Worm (Caenorhabditis elegans): ENCODE measurements around the gene srh-243.

Gene srh-243

DNA sequence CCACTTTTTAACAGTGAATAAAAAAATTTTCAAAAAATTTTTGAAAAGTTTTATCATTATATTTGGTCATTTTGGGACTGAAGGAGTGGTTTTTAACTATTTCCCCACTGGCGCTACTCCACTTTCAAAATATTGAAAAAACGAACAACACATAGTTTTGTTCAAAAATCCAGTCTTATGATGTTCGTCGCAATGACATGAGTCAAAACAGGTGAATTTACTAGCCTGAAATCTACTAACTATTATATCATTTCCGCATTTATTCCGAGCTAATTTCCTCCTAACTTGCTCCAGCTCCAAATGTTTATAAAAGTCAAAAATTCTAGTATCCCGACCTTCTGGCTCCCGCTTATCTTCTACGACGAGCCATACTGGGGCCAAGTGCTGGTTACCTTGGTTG lies 14.2 kb downstream of the srh-243 start, which contains the start of gene sre-24:
TSS of gene sre-24 (plus strand) at position 301 of the 400 bp plus-strand sequence.
- no peak for TF ChIP-seq mab-5 (tag; optimal IDR thresholded peaks at IDR 0.05)
- TF ChIP-seq nhr-12 (tag; optimal IDR thresholded peaks at IDR 0.05): no peak
- no peak for TF ChIP-seq blmp-1 (tag; optimal IDR thresholded peaks at IDR 0.05)
- TF ChIP-seq hlh-1 (tag; optimal IDR thresholded peaks at IDR 0.05): no peak
- TF ChIP-seq ceh-83 (GFP tag; optimal IDR thresholded peaks at IDR 0.05): no peak
- no peak for TF ChIP-seq ztf-11 (tag; optimal IDR thresholded peaks at IDR 0.05)
- TF ChIP-seq ceh-39 (tag; optimal IDR thresholded peaks at IDR 0.05): no peak
- TF ChIP-seq sem-2 (GFP tag; optimal IDR thresholded peaks at IDR 0.05): no peak
- TF ChIP-seq snpc-4 (tag; optimal IDR thresholded peaks at IDR 0.05): no peak
- TF ChIP-seq lsy-2 (tag; optimal IDR thresholded peaks at IDR 0.05): no peak
- no peak for TF ChIP-seq nhr-76 (tag; optimal IDR thresholded peaks at IDR 0.05)
- no peak for TF ChIP-seq unc-62 (GFP tag; optimal IDR thresholded peaks at IDR 0.05)
- no peak for TF ChIP-seq sptf-1 (tag; optimal IDR thresholded peaks at IDR 0.05)
- no peak for TF ChIP-seq bed-3 (GFP tag; optimal IDR thresholded peaks at IDR 0.05)

DNA sequence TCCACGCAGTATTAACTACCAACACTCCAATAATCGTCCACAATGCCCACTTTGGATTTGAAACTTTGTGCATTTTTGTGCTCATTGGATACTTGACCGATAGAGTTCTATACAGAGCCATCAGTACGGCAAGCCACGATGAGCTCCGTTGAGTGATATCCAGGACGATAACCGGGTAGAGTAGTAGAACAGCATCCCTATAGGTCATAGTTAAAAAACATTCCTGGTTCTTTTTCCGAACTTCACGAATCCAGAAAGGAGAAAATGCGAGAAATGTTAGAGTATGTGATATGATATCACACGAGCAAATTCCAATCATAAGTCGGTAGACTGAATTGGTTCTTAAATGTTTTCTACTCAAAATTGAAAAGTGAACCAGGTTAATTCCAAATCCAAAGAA lies 18.0 kb downstream of the srh-243 start:
- TF ChIP-seq ceh-43 (GFP tag; optimal IDR thresholded peaks at IDR 0.05) (no peak), nhr-28 (tag; optimal IDR thresholded peaks at IDR 0.05) (no peak), drap-1 (GFP tag; optimal IDR thresholded peaks at IDR 0.05) (no peak), ztf-11 (tag; optimal IDR thresholded peaks at IDR 0.05) (no peak), zip-8 (tag; optimal IDR thresholded peaks at IDR 0.05) (no peak), lsy-2 (tag; optimal IDR thresholded peaks at IDR 0.05) (no peak), nhr-237 (tag; optimal IDR thresholded peaks at IDR 0.05) (no peak), cnd-1 (tag; optimal IDR thresholded peaks at IDR 0.05) (no peak), sem-2 (GFP tag; optimal IDR thresholded peaks at IDR 0.05) (no peak), ces-1 (GFP tag; optimal IDR thresholded peaks at IDR 0.05) (no peak), mep-1 (tag; optimal IDR thresholded peaks at IDR 0.05) (no peak), pha-4 (tag; optimal IDR thresholded peaks at IDR 0.05) (no peak), ham-2 (GFP tag; optimal IDR thresholded peaks at IDR 0.05) (no peak), ceh-39 (tag; optimal IDR thresholded peaks at IDR 0.05) (no peak), bed-3 (GFP tag; optimal IDR thresholded peaks at IDR 0.05) (no peak), mab-5 (tag; optimal IDR thresholded peaks at IDR 0.05) (no peak), unc-120 (tag; optimal IDR thresholded peaks at IDR 0.05; ENCODE audit: poor library complexity, severe bottlenecking) (no peak), blmp-1 (tag; optimal IDR thresholded peaks at IDR 0.05) (no peak), hlh-1 (tag; optimal IDR thresholded peaks at IDR 0.05) (no peak), elt-1 (tag; optimal IDR thresholded peaks at IDR 0.05; ENCODE audit: borderline replicate concordance, insufficient read depth) (no peak)

DNA sequence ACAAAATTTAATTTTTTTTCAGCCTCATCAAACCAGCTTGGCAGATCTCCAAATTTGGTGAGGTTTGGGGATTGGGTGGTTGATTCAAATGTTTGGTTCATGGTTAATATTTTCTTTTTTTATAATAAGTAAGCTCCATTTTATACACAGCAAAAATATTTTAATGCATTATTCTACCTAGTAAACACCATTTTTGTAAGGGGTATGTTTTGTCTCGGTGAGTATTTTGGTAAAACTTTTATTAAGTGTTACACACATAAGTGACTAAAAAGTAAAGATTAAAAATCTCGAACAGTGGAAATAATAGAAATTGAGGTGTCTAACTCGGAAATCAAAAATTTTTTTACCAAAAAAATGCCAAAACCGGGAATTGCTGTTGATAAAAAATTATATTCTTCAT lies 18.5 kb downstream of the srh-243 start, which contains the start of gene srw-4:
TSS of gene srw-4 (minus strand) at position 101 of the 400 bp plus-strand sequence.
- no peak for TF ChIP-seq tbx-8 (GFP tag; optimal IDR thresholded peaks at IDR 0.05)

DNA sequence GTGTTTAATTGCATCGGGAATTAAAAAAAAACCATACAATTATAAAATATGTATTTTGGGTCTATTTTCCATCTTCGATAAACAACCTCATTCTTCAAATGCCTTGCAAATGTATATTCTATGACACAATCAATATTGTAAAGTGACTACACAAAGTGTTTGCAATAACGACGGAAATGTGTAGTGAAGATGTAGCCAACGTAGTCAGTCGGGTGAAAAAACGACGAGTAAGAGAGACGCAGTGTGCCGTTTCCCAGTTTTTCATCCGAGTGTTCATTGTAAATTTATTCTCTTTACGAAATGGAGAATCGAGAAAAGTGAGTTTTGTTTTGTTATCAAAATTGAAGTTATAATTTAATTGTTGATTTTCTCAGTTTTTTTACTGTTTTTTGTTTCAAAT lies 21.7 kb downstream of the srh-243 start, which contains the start of gene F37B4.15:
TSS of gene F37B4.15 (plus strand) at position 301 of the 400 bp plus-strand sequence.
- no peak for TF ChIP-seq elt-1 (tag; optimal IDR thresholded peaks at IDR 0.05; ENCODE audit: borderline replicate concordance, insufficient read depth)
- no peak for TF ChIP-seq tbx-8 (GFP tag; optimal IDR thresholded peaks at IDR 0.05)
- TF ChIP-seq nhr-28 (tag; optimal IDR thresholded peaks at IDR 0.05): no peak
- no peak for TF ChIP-seq sptf-1 (tag; optimal IDR thresholded peaks at IDR 0.05)
- TF ChIP-seq nhr-2 (tag; optimal IDR thresholded peaks at IDR 0.05): no peak
- TF ChIP-seq lin-13 (tag; optimal IDR thresholded peaks at IDR 0.05): no peak
- TF ChIP-seq nhr-237 (tag; optimal IDR thresholded peaks at IDR 0.05): no peak
- no peak for TF ChIP-seq ham-2 (GFP tag; optimal IDR thresholded peaks at IDR 0.05)
- TF ChIP-seq elt-3 (tag; optimal IDR thresholded peaks at IDR 0.05): no peak
- TF ChIP-seq nhr-12 (tag; optimal IDR thresholded peaks at IDR 0.05): no peak
- no peak for TF ChIP-seq ceh-83 (GFP tag; optimal IDR thresholded peaks at IDR 0.05)
- TF ChIP-seq cnd-1 (tag; optimal IDR thresholded peaks at IDR 0.05): no peak
- TF ChIP-seq nhr-76 (tag; optimal IDR thresholded peaks at IDR 0.05): no peak
- no peak for TF ChIP-seq sem-2 (GFP tag; optimal IDR thresholded peaks at IDR 0.05)
- TF ChIP-seq ceh-39 (tag; optimal IDR thresholded peaks at IDR 0.05): no peak

DNA sequence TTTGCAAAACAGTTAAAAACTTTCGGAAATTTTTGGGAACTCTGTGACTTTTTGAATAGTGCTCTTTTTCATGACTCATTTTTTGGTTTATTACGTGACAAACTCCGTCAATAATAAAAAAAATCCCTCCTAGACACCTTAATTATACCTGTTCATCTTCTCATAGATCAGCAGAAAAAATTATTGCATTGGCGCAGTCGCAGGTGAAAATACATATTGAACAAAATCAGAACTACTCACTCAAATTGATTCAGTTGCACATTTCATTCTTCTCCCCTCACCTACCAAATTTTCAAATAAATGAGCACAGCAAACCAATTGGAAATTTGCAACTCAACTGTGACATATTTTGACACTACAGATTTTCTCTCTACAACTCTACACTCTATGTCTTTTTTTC lies 22.7 kb downstream of the srh-243 start, which contains the start of gene srh-127:
TSS of gene srh-127 (plus strand) at position 301 of the 400 bp plus-strand sequence.
- TF ChIP-seq mab-5 (tag; optimal IDR thresholded peaks at IDR 0.05) (no peak), snpc-4 (tag; optimal IDR thresholded peaks at IDR 0.05) (no peak), ces-1 (GFP tag; optimal IDR thresholded peaks at IDR 0.05) (no peak), cnd-1 (tag; optimal IDR thresholded peaks at IDR 0.05) (no peak), elt-3 (tag; optimal IDR thresholded peaks at IDR 0.05) (no peak), nhr-28 (tag; optimal IDR thresholded peaks at IDR 0.05) (no peak), ham-2 (GFP tag; optimal IDR thresholded peaks at IDR 0.05) (no peak), flh-1 (GFP tag; optimal IDR thresholded peaks at IDR 0.05) (no peak), mep-1 (tag; optimal IDR thresholded peaks at IDR 0.05) (no peak), ztf-11 (tag; optimal IDR thresholded peaks at IDR 0.05) (no peak), ceh-39 (tag; optimal IDR thresholded peaks at IDR 0.05) (no peak), nhr-12 (tag; optimal IDR thresholded peaks at IDR 0.05) (no peak), lin-13 (tag; optimal IDR thresholded peaks at IDR 0.05) (no peak), nhr-76 (tag; optimal IDR thresholded peaks at IDR 0.05) (no peak), sptf-1 (tag; optimal IDR thresholded peaks at IDR 0.05) (no peak), lsy-2 (tag; optimal IDR thresholded peaks at IDR 0.05) (no peak), nhr-237 (tag; optimal IDR thresholded peaks at IDR 0.05) (no peak), zip-8 (tag; optimal IDR thresholded peaks at IDR 0.05) (no peak), mls-2 (tag; optimal IDR thresholded peaks at IDR 0.05) (no peak)

All from whole organism, mixed stage, embryonic.